Worm (Caenorhabditis elegans) whole organism, L2 larva: Measurements from ENCODE around the gene oma-1.

Experiments
- C34F6.9 ChIP-seq: fragments of 150-350 bp; optimal IDR thresholded peaks from 2 replicates; lab custom pipeline; 2014; ENCODE audit warnings: missing biosample characterization, missing genetic modification characterization
- F13H6.1 ChIP-seq: sonication (generic microtip); optimal IDR thresholded peaks from 2 replicates; lab custom pipeline; 2016; ENCODE audit warnings: missing genetic modification characterization, missing compliant biosample characterization
- aly-2 ChIP-seq: fragments of 150-350 bp; optimal IDR thresholded peaks from 2 replicates; lab custom pipeline; 2014; ENCODE audit warnings: missing biosample characterization, missing genetic modification characterization
- ceh-16 ChIP-seq: fragments of 150-350 bp; optimal IDR thresholded peaks from 2 replicates; lab custom pipeline; 2014; ENCODE audit warnings: missing biosample characterization, missing genetic modification characterization
- elt-3 ChIP-seq: sonication (generic microtip); optimal IDR thresholded peaks from 2 replicates; lab custom pipeline; 2017; ENCODE audit warnings: missing biosample characterization, missing genetic modification characterization
- fos-1 ChIP-seq: fragments of 150-350 bp; optimal IDR thresholded peaks from 2 replicates; lab custom pipeline; 2014; ENCODE audit warnings: missing biosample characterization, missing genetic modification characterization
- lin-39 ChIP-seq: fragments of 150-350 bp; optimal IDR thresholded peaks from 2 replicates; lab custom pipeline; 2014; ENCODE audit warnings: missing biosample characterization, missing genetic modification reagents, missing genetic modification characterization
- mdl-1 ChIP-seq, 2 experiments: fragments of 150-350 bp in 1 of 2; sonication (generic microtip) in 1 of 2; optimal IDR thresholded peaks; 2 replicates each; lab custom pipeline; 2017; ENCODE audit warnings: missing biosample characterization in 2 of 2, missing genetic modification characterization in 2 of 2
- nhr-12 ChIP-seq: fragments of 150-350 bp; optimal IDR thresholded peaks from 2 replicates; lab custom pipeline; 2014; ENCODE audit warnings: missing biosample characterization, missing genetic modification characterization
- skn-1 ChIP-seq: sonication (generic microtip); optimal IDR thresholded peaks from 2 replicates; lab custom pipeline; 2017; ENCODE audit warnings: missing biosample characterization, missing genetic modification characterization
- unc-39 ChIP-seq: fragments of 150-350 bp; optimal IDR thresholded peaks from 2 replicates; lab custom pipeline; 2014; ENCODE audit warnings: missing biosample characterization, missing genetic modification characterization
- zag-1 ChIP-seq: fragments of 150-350 bp; optimal IDR thresholded peaks from 2 replicates; lab custom pipeline; 2014; ENCODE audit warnings: missing biosample characterization, missing genetic modification characterization
- ztf-11 ChIP-seq: sonication (generic microtip); optimal IDR thresholded peaks from 2 replicates; lab custom pipeline; 2017; ENCODE audit warnings: missing biosample characterization, missing genetic modification characterization
- ztf-4 ChIP-seq: fragments of 150-350 bp; optimal IDR thresholded peaks from 2 replicates; lab custom pipeline; 2014; ENCODE audit warnings: missing biosample characterization, missing genetic modification characterization

DNA sequence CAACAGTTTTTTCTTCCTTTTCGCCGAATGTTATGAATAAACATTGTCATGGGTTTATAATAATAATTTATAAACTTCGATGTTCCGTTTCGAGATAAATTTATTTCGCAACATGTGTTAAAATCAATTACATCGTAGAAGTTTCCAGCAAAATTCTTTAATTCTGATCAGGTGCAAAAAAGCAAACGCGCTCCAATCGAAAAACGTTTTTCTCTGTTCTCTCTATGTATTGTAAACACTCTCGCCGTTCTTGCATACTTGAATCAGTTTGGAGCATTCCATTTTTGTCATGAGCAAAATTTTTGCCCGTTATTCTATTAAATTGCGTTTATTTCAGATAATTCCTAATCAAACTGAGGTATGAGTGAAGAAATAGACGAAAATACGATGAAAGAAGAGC is 5.0 kb downstream of the oma-1 start, which contains the start of gene rad-54.L2:
- no peak for TF ChIP-seq skn-1 (tag; lab: Kevin White, UChicago)
- TF ChIP-seq unc-39: no peak
- no peak for TF ChIP-seq ztf-11
- TF ChIP-seq ztf-4 (tag; lab: Kevin White, UChicago): no peak
- no peak for TF ChIP-seq aly-2 (tag; lab: Kevin White, UChicago)
- no peak for TF ChIP-seq lin-39 (tag; lab: Kevin White, UChicago)
- TF ChIP-seq ceh-16 (tag; lab: Kevin White, UChicago): no peak
- no peak for TF ChIP-seq mdl-1 (tag; optimal IDR thresholded peaks at IDR 0.05; lab: Kevin White, UChicago)
- peak; percentile 63 for TF ChIP-seq fos-1 (tag; lab: Kevin White, UChicago)
- no peak for TF ChIP-seq nhr-12 (tag; lab: Kevin White, UChicago)
- peak; percentile 29 for TF ChIP-seq F13H6.1 (tag; lab: Kevin White, UChicago)
- peak; percentile 96 for TF ChIP-seq C34F6.9
- TF ChIP-seq zag-1 (tag; lab: Kevin White, UChicago): no peak
- TF ChIP-seq elt-3 (tag; lab: Kevin White, UChicago): no peak
